Worm (Caenorhabditis elegans) whole organism, early embryonic: ENCODE measurements around the gene srh-173.

Experiments
- B0310.2 ChIP-seq: sonication (generic microtip); optimal IDR thresholded peaks from 2 replicates; lab custom pipeline; 2016; ENCODE audit warnings: mild to moderate bottlenecking, missing genetic modification characterization, missing compliant biosample characterization
- F13C5.2 ChIP-seq: sonication (generic microtip); optimal IDR thresholded peaks from 2 replicates; lab custom pipeline; 2017; ENCODE audit warnings: mild to moderate bottlenecking, missing genetic modification characterization, inconsistent platforms, missing compliant biosample characterization
- ama-1 ChIP-seq: fragments of 150-350 bp; optimal IDR thresholded peaks from 2 replicates; lab custom pipeline; 2014
- ceh-13 ChIP-seq: fragments of 200-800 bp; sonication (Bioruptor generic); optimal IDR thresholded peaks from 2 replicates; lab custom pipeline; 2018; ENCODE audit warnings: mild to moderate bottlenecking, missing genetic modification characterization, missing compliant biosample characterization
- ceh-36 ChIP-seq: sonication (generic microtip); optimal IDR thresholded peaks from 2 replicates; lab custom pipeline; 2016; ENCODE audit warnings: missing genetic modification characterization, inconsistent platforms, missing compliant biosample characterization
- flt-1 ChIP-seq: fragments of 200-800 bp; sonication (Bioruptor generic); IDR thresholded peaks from 2 replicates; pipeline ENCODE4 v1.3.6; 2022; ENCODE audit warnings: missing genetic modification characterization, missing compliant biosample characterization
- hmbx-1 ChIP-seq: sonication (generic microtip); optimal IDR thresholded peaks from 2 replicates; lab custom pipeline; 2016; ENCODE audit warnings: mild to moderate bottlenecking, missing genetic modification characterization, missing compliant biosample characterization
- hmg-4 ChIP-seq: fragments of 200-800 bp; sonication (Bioruptor generic); optimal IDR thresholded peaks from 2 replicates; lab custom pipeline; 2018; ENCODE audit warnings: mild to moderate bottlenecking, missing genetic modification characterization, missing compliant biosample characterization
- pes-1 ChIP-seq: fragments of 200-800 bp; sonication (Bioruptor generic); IDR thresholded peaks from 2 replicates; pipeline ENCODE4 v1.3.6; 2022; ENCODE audit warnings: missing genetic modification reagents, missing genetic modification characterization, missing compliant biosample characterization
- scrt-1 ChIP-seq: fragments of 200-800 bp; sonication (Bioruptor generic); IDR thresholded peaks from 2 replicates; pipeline ENCODE4 v1.3.6; 2022; ENCODE audit warnings: missing genetic modification characterization, missing compliant biosample characterization
- tbx-11 ChIP-seq: fragments of 200-800 bp; sonication (Bioruptor generic); IDR thresholded peaks from 2 replicates; pipeline ENCODE4 v1.3.6; 2022; ENCODE audit warnings: missing genetic modification characterization, missing compliant biosample characterization
- tra-4 ChIP-seq: sonication (generic microtip); optimal IDR thresholded peaks from 2 replicates; lab custom pipeline; 2017; ENCODE audit warnings: missing genetic modification characterization, missing compliant biosample characterization

ce11 chrV:19946529-19946928, 26.6 kb upstream of the srh-173 start, which contains the start of gene dhs-24:
- TF ChIP-seq pes-1 (GFP tag; lab: Robert Waterston, UW) (no peak), ceh-13 (no peak), scrt-1 (GFP tag; lab: Robert Waterston, UW) (no peak), B0310.2 (tag; lab: Kevin White, UChicago) (no peak), ceh-36 (tag; lab: Kevin White, UChicago) (no peak), ama-1 (lab: Kevin White, UChicago) (no peak), tra-4 (tag; lab: Kevin White, UChicago) (no peak), hmbx-1 (tag; lab: Kevin White, UChicago) (no peak), hmg-4 (no peak), tbx-11 (GFP tag; lab: Robert Waterston, UW) (no peak), flt-1 (GFP tag; lab: Robert Waterston, UW) (no peak), F13C5.2 (no peak)
